Fruit fly (Drosophila melanogaster) whole organism, wandering third instar larva: Measurements from ENCODE around the gene CG12182.

Experiments used
- CG9705 ChIP-seq: fragments of 200-800 bp; sonication (Bioruptor generic); optimal IDR thresholded peaks from 2 replicates; lab custom pipeline; 2018; ENCODE audit warnings: missing biosample characterization, mild to moderate bottlenecking, missing genetic modification characterization
- Hr78 ChIP-seq: fragments of >200 bp; optimal IDR thresholded peaks from 2 replicates; lab custom pipeline; 2017; ENCODE audit warnings: missing biosample characterization, missing genetic modification characterization
- Rel ChIP-seq, 2 experiments: fragments of 200-800 bp; sonication (Bioruptor generic) in 1 of 2; optimal IDR thresholded peaks; 2 replicates in 1 of 2; 3 replicates in 1 of 2; lab custom pipeline; 2016 to 2019; ENCODE audit warnings: mild to moderate bottlenecking in 2 of 2, missing biosample characterization in 2 of 2, missing genetic modification characterization in 2 of 2, moderate library complexity in 1 of 2
- br ChIP-seq: fragments of 200-800 bp; sonication (Bioruptor generic); optimal IDR thresholded peaks from 2 replicates; lab custom pipeline; 2016; ENCODE audit warnings: missing biosample characterization, missing genetic modification characterization
- foxo ChIP-seq, 2 experiments: fragments of 200-800 bp; sonication (Bioruptor generic); optimal IDR thresholded peaks; 2 replicates in 1 of 2; 3 replicates in 1 of 2; lab custom pipeline; 2016 to 2017; ENCODE audit warnings: missing biosample characterization in 2 of 2, missing genetic modification characterization in 2 of 2
- h ChIP-seq: fragments of 200-800 bp; sonication (Bioruptor generic); optimal IDR thresholded peaks from 3 replicates; lab custom pipeline; 2016; ENCODE audit warnings: missing biosample characterization, mild to moderate bottlenecking, missing genetic modification characterization
- pan ChIP-seq: fragments of >200 bp; optimal IDR thresholded peaks from 2 replicates; lab custom pipeline; 2017

DNA sequence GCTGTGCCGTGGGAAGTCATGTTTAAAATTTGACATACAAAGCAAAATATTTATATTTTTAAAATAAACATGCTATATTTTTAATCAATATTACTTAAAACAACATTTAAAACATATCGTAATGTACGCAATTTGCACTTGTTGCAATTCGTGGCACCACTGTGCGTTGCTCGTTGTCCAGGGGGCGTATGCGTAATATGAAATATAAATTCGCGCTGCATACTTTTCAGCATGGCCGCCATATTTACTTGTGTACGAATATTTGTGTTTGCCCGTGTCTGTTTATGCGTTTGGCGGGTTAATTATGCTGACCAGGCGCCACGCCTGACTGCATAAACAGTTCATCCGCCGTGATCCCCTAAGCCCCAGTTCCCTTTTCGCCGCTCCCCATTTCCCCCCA, 9.4 kb upstream of the CG12182 start:
- no peak for TF ChIP-seq pan (lab: Kevin White, UChicago)
- TF ChIP-seq h (GFP tag; lab: Kevin White, UChicago): no peak
- TF ChIP-seq Hr78 (GFP tag; lab: Kevin White, UChicago): no peak
- no peak for TF ChIP-seq Rel (GFP tag; optimal IDR thresholded peaks at IDR 0.05; lab: Kevin White, UChicago)
- no peak for TF ChIP-seq Rel (tag; optimal IDR thresholded peaks at IDR 0.05; lab: Kevin White, UChicago)
- TF ChIP-seq CG9705: no peak
- no peak for TF ChIP-seq foxo (GFP tag; optimal IDR thresholded peaks at IDR 0.05; lab: Kevin White, UChicago)
- no peak for TF ChIP-seq br (GFP tag; lab: Kevin White, UChicago)
